Fruit fly (Drosophila melanogaster): ENCODE results near the gene CG7781.

DNA sequence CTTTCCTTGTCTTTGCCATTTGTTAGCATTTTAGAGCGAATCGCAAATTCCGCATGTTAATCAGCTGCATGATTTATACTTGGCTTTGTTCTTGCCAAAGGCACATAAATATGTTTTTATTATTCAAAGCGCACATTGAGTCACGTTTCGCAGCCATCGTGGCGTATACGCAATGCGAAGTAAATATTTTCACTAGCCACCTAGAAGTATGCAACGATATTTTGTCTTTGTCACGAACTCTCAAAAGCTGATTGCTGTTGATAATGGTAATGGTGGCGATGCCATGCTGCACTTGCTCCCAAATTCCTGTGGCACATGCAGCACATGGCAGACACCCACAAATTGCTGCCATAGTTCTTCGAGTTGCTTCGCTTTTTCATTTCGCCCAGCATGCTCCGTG is 9.5 kb upstream of the CG7781 start:
- TF ChIP-seq insv (optimal IDR thresholded peaks at IDR 0.05) (no peak), ttk (optimal IDR thresholded peaks at IDR 0.05) (no peak), Myc (optimal IDR thresholded peaks at IDR 0.05) (no peak), psq (optimal IDR thresholded peaks at IDR 0.05) (no peak), Sin3A (optimal IDR thresholded peaks at IDR 0.05) (no peak), h (optimal IDR thresholded peaks at IDR 0.05) (no peak)
